Fruit fly (Drosophila melanogaster): ENCODE results near the gene Npc2c.

Gene Npc2c

DNA sequence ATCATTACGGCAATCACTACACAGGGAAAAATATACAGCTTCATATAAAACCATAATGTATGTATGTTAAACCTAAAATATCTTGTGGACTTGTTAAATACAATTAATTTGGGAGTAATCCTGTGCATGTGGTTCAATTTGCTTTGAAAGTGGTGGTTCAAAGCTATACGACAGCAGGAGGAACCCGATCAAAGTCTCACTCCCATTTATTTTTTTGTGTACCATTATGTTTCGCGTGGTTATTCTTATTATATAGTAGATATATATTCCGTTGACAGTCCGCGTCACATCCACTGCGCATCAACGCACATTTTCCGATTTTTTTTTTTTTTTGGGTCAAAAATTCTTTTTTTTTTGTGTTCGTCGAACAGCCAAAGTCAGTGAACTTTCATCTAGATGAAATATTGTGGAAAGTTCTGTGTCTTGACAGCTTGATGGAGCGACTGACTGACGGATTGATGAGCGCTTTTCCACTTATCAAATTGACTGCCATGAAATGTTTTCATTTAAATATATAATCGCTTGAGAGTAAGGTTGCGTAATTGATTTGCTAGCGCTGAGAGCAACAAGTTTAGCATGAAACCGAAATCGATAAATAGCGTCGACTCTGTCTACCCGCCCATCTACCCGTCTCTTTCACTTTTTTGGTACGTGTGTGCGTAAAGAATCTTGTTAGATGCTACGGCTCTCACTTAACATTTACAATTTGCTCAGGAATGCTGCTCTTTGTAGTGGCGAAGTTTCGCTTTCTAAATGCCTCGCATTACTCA is 26.9 kb upstream of the Npc2c start (continued):
- no peak for TF ChIP-seq ERR (GFP tag; optimal IDR thresholded peaks at IDR 0.05)
- TF ChIP-seq CG11247 (GFP tag; IDR thresholded peaks at IDR 0.05), result no peak
- TF ChIP-seq gcm (GFP tag; optimal IDR thresholded peaks at IDR 0.05), result no peak
- TF ChIP-seq ato (GFP tag; IDR thresholded peaks at IDR 0.05; ENCODE audit: partially characterized antibody), result no peak
- TF ChIP-seq Lim3 (GFP tag; IDR thresholded peaks at IDR 0.05), result no peak
- no peak for TF ChIP-seq hbn (GFP tag; IDR thresholded peaks at IDR 0.05; ENCODE audit: partially characterized antibody)
- TF ChIP-seq ftz-f1 (GFP tag; optimal IDR thresholded peaks at IDR 0.05), result no peak
- peak; percentile 13 for TF ChIP-seq CG7556 (GFP tag; optimal IDR thresholded peaks at IDR 0.05)
- TF ChIP-seq sna (GFP tag; IDR thresholded peaks at IDR 0.05; ENCODE audit: partially characterized antibody), result no peak
- TF ChIP-seq fd102C (GFP tag; optimal IDR thresholded peaks at IDR 0.05), result no peak
- peak; percentile 17 for TF ChIP-seq Oli (tag; optimal IDR thresholded peaks at IDR 0.05)
- TF ChIP-seq CG12942 (GFP tag; optimal IDR thresholded peaks at IDR 0.05), result no peak
- no peak for TF ChIP-seq CG5953 (GFP tag; IDR thresholded peaks at IDR 0.05)
- TF ChIP-seq lov (optimal IDR thresholded peaks at IDR 0.05), result no peak
- no peak for TF ChIP-seq lov (GFP tag; IDR thresholded peaks at IDR 0.05)
- no peak for TF ChIP-seq Poxn (GFP tag; IDR thresholded peaks at IDR 0.05)
- TF ChIP-seq H2.0 (GFP tag; IDR thresholded peaks at IDR 0.05), result no peak
- TF ChIP-seq phol (tag; optimal IDR thresholded peaks at IDR 0.05), result peak; percentile 24
- TF ChIP-seq CG32772 (GFP tag; IDR thresholded peaks at IDR 0.05), result no peak
- TF ChIP-seq chn (GFP tag; optimal IDR thresholded peaks at IDR 0.05), result no peak
- TF ChIP-seq croc (GFP tag; conservative IDR thresholded peaks at IDR 0.05), result no peak
- TF ChIP-seq CG8944 (GFP tag; optimal IDR thresholded peaks at IDR 0.05), result no peak
- TF ChIP-seq CG12769 (tag; optimal IDR thresholded peaks at IDR 0.05), result peak; percentile 31
- TF ChIP-seq tll (GFP tag; optimal IDR thresholded peaks at IDR 0.05), result no peak
- TF ChIP-seq dan (GFP tag; IDR thresholded peaks at IDR 0.05), result no peak
- peak; percentile 15 for TF ChIP-seq sd (tag; optimal IDR thresholded peaks at IDR 0.05)
- no peak for TF ChIP-seq CG6689 (GFP tag; IDR thresholded peaks at IDR 0.05)
- TF ChIP-seq wor (GFP tag; IDR thresholded peaks at IDR 0.05), result no peak
- no peak for TF ChIP-seq al (GFP tag; IDR thresholded peaks at IDR 0.05)
- TF ChIP-seq repo (GFP tag; optimal IDR thresholded peaks at IDR 0.05), result no peak
- no peak for TF ChIP-seq CHES-1-like (GFP tag; optimal IDR thresholded peaks at IDR 0.05)

DNA sequence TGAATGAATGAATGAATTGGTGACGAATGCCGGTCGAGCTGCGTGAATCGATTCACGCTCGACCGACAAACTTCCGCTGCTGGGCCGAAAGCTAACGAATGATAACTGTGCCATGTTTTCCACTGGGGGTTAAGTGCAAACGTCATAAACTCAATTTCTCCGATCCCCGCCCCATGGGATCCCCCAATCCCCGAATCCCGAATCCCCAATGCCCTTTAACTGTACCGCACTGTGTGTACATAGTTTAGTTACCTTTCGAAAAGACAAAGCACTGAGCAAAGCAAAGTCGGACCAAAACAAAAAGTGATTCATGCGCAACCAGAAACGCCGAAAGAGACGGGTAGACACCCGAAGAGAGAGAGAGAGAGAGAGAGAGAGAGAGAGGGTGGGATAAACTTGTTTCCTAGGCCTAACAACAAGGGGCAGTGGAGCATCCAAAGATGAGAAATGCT is 25.0 kb upstream of the Npc2c start:
- TF ChIP-seq CG11247 (GFP tag; IDR thresholded peaks at IDR 0.05) (no peak), CG6689 (GFP tag; IDR thresholded peaks at IDR 0.05) (peak; percentile 24; the same call in 1 of the 2 replicates), hkb (optimal IDR thresholded peaks at IDR 0.05) (no peak), hkb (GFP tag; IDR thresholded peaks at IDR 0.05) (0 out of 2 replicates have a peak, but pooled peaks have one; percentile 8), CG32532 (GFP tag; IDR thresholded peaks at IDR 0.05) (peak; percentile 30; the same call in 1 of the 2 replicates), HLH4C (GFP tag; IDR thresholded peaks at IDR 0.05; ENCODE audit: partially characterized antibody) (no peak), CG18262 (tag; optimal IDR thresholded peaks at IDR 0.05) (peak; percentile 52), odd (GFP tag; optimal IDR thresholded peaks at IDR 0.05) (no peak), CkIIα-i1 (GFP tag; IDR thresholded peaks at IDR 0.05) (no peak), bsh (GFP tag; optimal IDR thresholded peaks at IDR 0.05) (no peak), Med (GFP tag) (peak; percentile 58), bbx (GFP tag; IDR thresholded peaks at IDR 0.05; ENCODE audit: partially characterized antibody) (no peak), pfk (GFP tag; optimal IDR thresholded peaks at IDR 0.05) (no peak), grau (tag; optimal IDR thresholded peaks at IDR 0.05) (peak; percentile 2), sna (GFP tag; IDR thresholded peaks at IDR 0.05; ENCODE audit: partially characterized antibody) (0 out of 2 replicates have a peak, but pooled peaks have one; percentile 14), pros (GFP tag; optimal IDR thresholded peaks at IDR 0.05) (peak; percentile 32), sima (GFP tag; optimal IDR thresholded peaks at IDR 0.05) (no peak), CG7745 (tag; optimal IDR thresholded peaks at IDR 0.05) (no peak), jumu (GFP tag; optimal IDR thresholded peaks at IDR 0.05) (no peak), CG34422 (GFP tag; IDR thresholded peaks at IDR 0.05) (no peak), sd (tag; optimal IDR thresholded peaks at IDR 0.05) (peak; percentile 1), ewg (GFP tag; optimal IDR thresholded peaks at IDR 0.05) (peak; percentile 24), sob (GFP tag; IDR thresholded peaks at IDR 0.05) (no peak)

All from whole organism, embryonic.